Fruit fly (Drosophila melanogaster): Measurements from ENCODE around the gene fipi.
A peak's percentile ranks its signal among the peaks of the same experiment; 100 is the strongest.

Gene fipi

DNA sequence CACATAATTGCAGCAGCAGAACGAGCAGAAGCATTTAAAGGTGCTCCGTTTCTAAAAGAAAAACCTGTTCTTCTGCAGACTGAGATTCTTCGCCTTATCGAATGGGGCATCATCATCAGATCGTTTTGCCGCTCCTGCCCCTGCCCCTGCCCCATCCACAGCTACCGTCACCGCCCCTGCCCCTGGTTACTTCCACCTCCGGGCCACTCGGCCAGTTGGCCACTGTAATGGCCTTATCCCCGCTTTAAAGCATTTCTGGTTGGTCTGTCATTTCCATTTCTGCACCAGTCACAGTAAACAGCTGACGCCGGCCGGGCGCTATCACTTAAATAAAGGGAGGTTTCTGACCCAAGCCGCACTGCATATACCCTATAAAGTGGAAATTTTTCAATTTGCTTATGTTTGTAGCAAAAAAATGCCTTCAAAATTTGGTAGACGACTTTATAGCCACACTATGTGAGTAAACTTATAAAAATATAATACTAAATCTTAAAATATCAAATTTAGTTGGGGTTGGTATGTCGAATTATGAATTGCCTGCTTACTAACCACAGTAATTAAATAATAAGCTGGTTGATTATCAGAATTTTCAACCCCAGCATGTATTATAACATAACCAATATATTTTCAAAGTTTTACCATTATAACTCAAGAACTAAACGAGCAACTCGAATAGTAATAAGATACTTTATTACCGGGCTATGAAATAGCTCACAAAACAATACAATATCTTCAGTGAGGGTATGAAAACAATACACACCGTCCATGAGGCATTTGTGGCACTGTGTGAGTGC is 17.1 kb upstream of the fipi start (continued):
- TF ChIP-seq kah (GFP tag; optimal IDR thresholded peaks at IDR 0.05) (no peak), CG2199 (GFP tag; IDR thresholded peaks at IDR 0.05) (no peak), CG32532 (GFP tag; IDR thresholded peaks at IDR 0.05) (0 out of 2 replicates have a peak, but pooled peaks have one; percentile 14), gfzf (GFP tag; optimal IDR thresholded peaks at IDR 0.05) (no peak), ara (GFP tag; IDR thresholded peaks at IDR 0.05) (no peak), Trl (optimal IDR thresholded peaks at IDR 0.05) (no peak), Trl (GFP tag; optimal IDR thresholded peaks at IDR 0.05) (peak; percentile 19), sc (optimal IDR thresholded peaks at IDR 0.05) (no peak), sc (GFP tag; optimal IDR thresholded peaks at IDR 0.05) (peak; percentile 75), CG15011 (GFP tag; optimal IDR thresholded peaks at IDR 0.05) (peak; percentile 25), CG12219 (GFP tag; optimal IDR thresholded peaks at IDR 0.05) (peak; percentile 22), CG17802 (tag; optimal IDR thresholded peaks at IDR 0.05) (no peak), Atf-2 (GFP tag; optimal IDR thresholded peaks at IDR 0.05) (peak; percentile 2), ken (GFP tag; IDR thresholded peaks at IDR 0.05) (peak; percentile 42; the same call in 1 of the 3 replicates), CG6272 (GFP tag; IDR thresholded peaks at IDR 0.05) (no peak), H15 (GFP tag; IDR thresholded peaks at IDR 0.05) (no peak), tio (GFP tag; optimal IDR thresholded peaks at IDR 0.05) (peak; percentile 80), chm (GFP tag; IDR thresholded peaks at IDR 0.05) (no peak), CG7556 (GFP tag; optimal IDR thresholded peaks at IDR 0.05) (peak; percentile 92), Poxn (GFP tag; IDR thresholded peaks at IDR 0.05) (no peak), Jarid2 (GFP tag; optimal IDR thresholded peaks at IDR 0.05) (peak; percentile 25), prd (optimal IDR thresholded peaks at IDR 0.05) (no peak), prd (GFP tag; IDR thresholded peaks at IDR 0.05) (no peak; the same call in 2 of the 3 replicates), CoRest (tag; optimal IDR thresholded peaks at IDR 0.05) (peak; percentile 87), NC2β (GFP tag; optimal IDR thresholded peaks at IDR 0.05) (no peak), Adf1 (GFP tag; IDR thresholded peaks at IDR 0.05) (no peak), chif (GFP tag; optimal IDR thresholded peaks at IDR 0.05) (peak in 1 of 2 experiments; percentile 64), CG1792 (GFP tag; optimal IDR thresholded peaks at IDR 0.05) (no peak), peb (GFP tag; IDR thresholded peaks at IDR 0.05) (no peak), nerfin-2 (GFP tag; IDR thresholded peaks at IDR 0.05; ENCODE audit: partially characterized antibody) (no peak), Chrac-16 (GFP tag; optimal IDR thresholded peaks at IDR 0.05) (peak; percentile 75), CG12391 (tag; optimal IDR thresholded peaks at IDR 0.05) (peak; percentile 77), bcd (GFP tag; optimal IDR thresholded peaks at IDR 0.05) (peak; percentile 71), eve (GFP tag; optimal IDR thresholded peaks at IDR 0.05) (no peak), CG5180 (GFP tag; optimal IDR thresholded peaks at IDR 0.05) (peak; percentile 20), Drgx (GFP tag; IDR thresholded peaks at IDR 0.05) (no peak), Antp (GFP tag; optimal IDR thresholded peaks at IDR 0.05) (no peak), HmgD (GFP tag; optimal IDR thresholded peaks at IDR 0.05) (no peak), dmrt11E (tag; optimal IDR thresholded peaks at IDR 0.05) (peak; percentile 71), CG34422 (GFP tag; IDR thresholded peaks at IDR 0.05) (no peak), gem (tag; optimal IDR thresholded peaks at IDR 0.05) (peak; percentile 85), MBD-R2 (GFP tag; IDR thresholded peaks at IDR 0.05) (peak; percentile 17; the same call in 1 of the 2 replicates), crp (GFP tag; optimal IDR thresholded peaks at IDR 0.05) (peak; percentile 14 to 72), fd64A (GFP tag; optimal IDR thresholded peaks at IDR 0.05) (no peak), seq (GFP tag; IDR thresholded peaks at IDR 0.05) (no peak), Fer1 (GFP tag; optimal IDR thresholded peaks at IDR 0.05) (peak; percentile 7), CG10147 (GFP tag; optimal IDR thresholded peaks at IDR 0.05) (peak; percentile 36), CG6765 (GFP tag; optimal IDR thresholded peaks at IDR 0.05) (no peak), CG10543 (GFP tag; optimal IDR thresholded peaks at IDR 0.05) (peak; percentile 53), CG17328 (GFP tag; IDR thresholded peaks at IDR 0.05) (peak; percentile 24; the same call in 1 of the 2 replicates)
